Fruit fly (Drosophila melanogaster) whole organism, pupa: ENCODE data around the gene D2hgdh.

Experiments used
- CG14655 ChIP-seq: fragments of 200-800 bp; sonication (Bioruptor generic); optimal IDR thresholded peaks from 3 replicates; lab custom pipeline; 2017; ENCODE audit warnings: mild to moderate bottlenecking, missing biosample characterization, missing genetic modification reagents, missing genetic modification characterization
- CG8159 ChIP-seq: fragments of 200-800 bp; sonication (Bioruptor generic); optimal IDR thresholded peaks from 3 replicates; lab custom pipeline; 2018; ENCODE audit warnings: missing biosample characterization, mild to moderate bottlenecking, missing genetic modification characterization, moderate library complexity
- CG9948 ChIP-seq: fragments of 200-800 bp; sonication (Bioruptor generic); optimal IDR thresholded peaks from 2 replicates; lab custom pipeline; 2018; ENCODE audit warnings: missing biosample characterization, mild to moderate bottlenecking, missing genetic modification characterization, moderate library complexity
- Pif1B ChIP-seq: fragments of 200-800 bp; sonication (Bioruptor generic); optimal IDR thresholded peaks from 3 replicates; lab custom pipeline; 2016; ENCODE audit warnings: missing biosample characterization, missing genetic modification characterization
- rn ChIP-seq: fragments of 200-800 bp; sonication (Bioruptor generic); IDR thresholded peaks from 2 replicates; pipeline ENCODE4 v1.3.6; 2022; ENCODE audit warnings: missing biosample characterization, missing genetic modification characterization

DNA sequence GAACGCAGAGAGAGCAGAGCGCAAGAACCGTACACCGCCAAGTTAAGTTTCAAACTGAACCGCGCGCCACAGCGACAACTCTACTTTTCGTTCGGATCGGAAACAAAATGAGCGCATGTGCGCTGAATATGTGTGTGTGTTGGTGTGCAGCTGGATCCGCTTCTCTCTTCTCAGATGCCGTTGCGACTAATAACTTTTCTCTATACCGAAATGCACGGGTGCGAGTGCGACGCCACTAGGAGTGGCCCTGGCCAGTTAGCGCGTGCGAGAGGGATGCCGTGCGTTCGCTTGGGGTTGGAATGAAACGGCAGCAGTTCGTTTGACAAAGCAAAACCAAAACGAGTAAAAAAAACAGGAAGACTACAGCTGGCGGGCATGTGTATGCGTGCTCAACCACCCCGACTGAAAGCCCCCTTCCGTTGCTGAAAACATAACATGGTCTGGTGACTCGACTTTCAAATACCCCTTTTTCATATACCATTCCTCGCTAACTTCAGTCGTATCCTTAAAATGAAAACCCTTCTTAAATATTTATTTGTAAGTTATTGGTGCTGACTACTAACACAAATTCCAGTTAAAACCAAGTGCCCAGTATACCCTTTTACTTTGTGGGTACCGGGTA lies 4.3 kb upstream of the D2hgdh start:
- peak; percentile 100 for TF ChIP-seq CG14655 (GFP tag; lab: Kevin White, UChicago)
- TF ChIP-seq CG9948 (tag; lab: Kevin White, UChicago) = peak; percentile 100
- TF ChIP-seq CG8159 (tag; lab: Kevin White, UChicago) = peak; percentile 99
- peak; percentile 99 for TF ChIP-seq rn
- TF ChIP-seq Pif1B = peak; percentile 99
